Fruit fly (Drosophila melanogaster) S2 (cell line): ENCODE data around the gene CG11714.

Experiments used
- CG8478 ChIP-seq: fragments of >200 bp; optimal IDR thresholded peaks from 2 replicates; lab custom pipeline; 2018
- CTCF ChIP-seq, 2 experiments: fragments of >200 bp; optimal IDR thresholded peaks; 2 replicates each; lab custom pipeline; 2018

dm6 chr3L:11490539-11490938 is 32.0 kb downstream of the CG11714 start:
- no peak for TF ChIP-seq CG8478
- no peak for TF ChIP-seq CTCF (optimal IDR thresholded peaks at IDR 0.05; lab: Kevin White, UChicago)
